Fruit fly (Drosophila melanogaster) whole organism, prepupa: ENCODE measurements around the gene CG11309.

ENCODE experiments used
- Gug ChIP-seq: fragments of 200-800 bp; sonication (Bioruptor generic); IDR thresholded peaks from 2 replicates; pipeline ENCODE4 v1.3.6; 2022; ENCODE audit warnings: missing biosample characterization, missing genetic modification characterization
- Sox15 ChIP-seq: fragments of 200-800 bp; sonication (Bioruptor generic); optimal IDR thresholded peaks from 3 replicates; lab custom pipeline; 2016; ENCODE audit warnings: missing biosample characterization, missing genetic modification characterization
- topi ChIP-seq: fragments of 200-800 bp; sonication (Bioruptor generic); optimal IDR thresholded peaks from 3 replicates; lab custom pipeline; 2016; ENCODE audit warnings: missing biosample characterization, missing genetic modification characterization

DNA sequence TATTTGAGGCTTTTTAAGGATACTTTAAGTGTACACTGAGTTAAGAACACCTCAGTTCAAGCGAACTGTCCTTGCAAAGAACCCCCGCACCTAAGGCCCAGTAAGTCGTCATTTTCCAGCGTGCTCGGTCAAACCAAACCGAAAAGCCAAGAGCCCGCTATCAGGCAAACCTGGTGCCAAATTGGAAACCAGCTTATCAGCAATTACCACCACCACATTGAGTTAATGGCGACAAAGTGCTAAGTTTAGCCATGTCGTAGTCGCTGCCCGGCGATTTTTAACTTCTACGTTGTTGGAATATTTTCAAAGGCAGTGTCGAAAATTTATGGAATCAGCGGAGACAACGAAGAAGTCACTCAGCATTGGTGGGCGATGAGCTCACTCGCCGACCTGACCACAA, 21.7 kb downstream of the CG11309 start:
- TF ChIP-seq Gug (no peak), topi (GFP tag; lab: Kevin White, UChicago) (no peak), Sox15 (GFP tag; lab: Kevin White, UChicago) (no peak)
